Fruit fly (Drosophila melanogaster): ENCODE results near the gene CG12289.

- no peak for TF ChIP-seq h (optimal IDR thresholded peaks at IDR 0.05)
- TF ChIP-seq insv (optimal IDR thresholded peaks at IDR 0.05): no peak
- TF ChIP-seq psq (optimal IDR thresholded peaks at IDR 0.05): no peak
- no peak for TF ChIP-seq Sin3A (optimal IDR thresholded peaks at IDR 0.05)
These were observed 47.8 kb downstream of the CG12289 start for dm6 chr3L:11410505-11410904.

All from Kc167 (cell line).